Fruit fly (Drosophila melanogaster) S2 (cell line): Measurements from ENCODE around the gene BCAS2.

ENCODE experiments used
- CG8478 ChIP-seq: fragments of >200 bp; optimal IDR thresholded peaks from 2 replicates; lab custom pipeline; 2018
- CTCF ChIP-seq, 2 experiments: fragments of >200 bp; optimal IDR thresholded peaks; 2 replicates each; lab custom pipeline; 2018

Gene BCAS2

dm6 chr3R:27928984-27929924, 7.1 kb upstream of the BCAS2 start:
- TF ChIP-seq CTCF (optimal IDR thresholded peaks at IDR 0.05; lab: Kevin White, UChicago) (no peak), CG8478 (no peak)

dm6 chr3R:27928140-27928539, 6.0 kb upstream of the BCAS2 start, which contains the start of gene nenya:
Gene nenya (minus strand): TSS chr3R:27928174.
- no peak for TF ChIP-seq CTCF (optimal IDR thresholded peaks at IDR 0.05; lab: Kevin White, UChicago)
- TF ChIP-seq CG8478: no peak

dm6 chr3R:27926738-27927215, 4.6 kb upstream of the BCAS2 start:
- TF ChIP-seq CG8478 (no peak), CTCF (optimal IDR thresholded peaks at IDR 0.05; lab: Kevin White, UChicago) (no peak)

- no peak for TF ChIP-seq CTCF (optimal IDR thresholded peaks at IDR 0.05; lab: Kevin White, UChicago)
- no peak for TF ChIP-seq CG8478
Observed at dm6 chr3R:27925971-27926533, 3.9 kb upstream of the BCAS2 start.

dm6 chr3R:27925000-27925970, 3.1 kb upstream of the BCAS2 start, which contains the start of gene mino:
Gene mino (plus strand): TSS chr3R:27925191.
- TF ChIP-seq CG8478 (no peak), CTCF (optimal IDR thresholded peaks at IDR 0.05; lab: Kevin White, UChicago) (no peak)

dm6 chr3R:27922673-27923175, 568 bp upstream of the BCAS2 start, which contains the start of gene RpL4:
Gene RpL4 (plus strand): TSS chr3R:27922821.
- TF ChIP-seq CTCF (optimal IDR thresholded peaks at IDR 0.05; lab: Kevin White, UChicago): no peak
- no peak for TF ChIP-seq CG8478

- TF ChIP-seq CTCF (optimal IDR thresholded peaks at IDR 0.05; lab: Kevin White, UChicago): no peak
- no peak for TF ChIP-seq CG8478
Observed at dm6 chr3R:27920883-27921282, 1.3 kb downstream of the BCAS2 start, which contains the start of gene CG12259. Gene CG12259 (minus strand): TSS chr3R:27921089.

dm6 chr3R:27919385-27919789, 2.8 kb downstream of the BCAS2 start, which contains the start of gene Boh1:
Gene Boh1 (minus strand): TSS chr3R:27919460.
- TF ChIP-seq CG8478: no peak
- no peak for TF ChIP-seq CTCF (optimal IDR thresholded peaks at IDR 0.05; lab: Kevin White, UChicago)

- TF ChIP-seq CTCF (optimal IDR thresholded peaks at IDR 0.05; lab: Kevin White, UChicago) (no peak), CG8478 (no peak)
Observed at dm6 chr3R:27916355-27917019, 5.7 kb downstream of the BCAS2 start, which contains the start of the genes CG5003 and mRpS22. Gene CG5003 (minus strand): TSS chr3R:27916516. Gene mRpS22 (plus strand): TSS chr3R:27916908.

dm6 chr3R:27912147-27912546, 10.0 kb downstream of the BCAS2 start, which contains the start of gene mil:
Gene mil (plus strand): TSS chr3R:27912447.
- TF ChIP-seq CG8478: no peak
- TF ChIP-seq CTCF (optimal IDR thresholded peaks at IDR 0.05; lab: Kevin White, UChicago): no peak

- TF ChIP-seq CG8478 (no peak), CTCF (optimal IDR thresholded peaks at IDR 0.05; lab: Kevin White, UChicago) (no peak)
Observed at dm6 chr3R:27905695-27906094, 16.5 kb downstream of the BCAS2 start, which contains the start of gene CG34353. Gene CG34353 (minus strand): TSS chr3R:27905843.

dm6 chr3R:27888110-27888509, 34.0 kb downstream of the BCAS2 start:
- TF ChIP-seq CG8478 (no peak), CTCF (optimal IDR thresholded peaks at IDR 0.05; lab: Kevin White, UChicago) (no peak)

- TF ChIP-seq CG8478 (no peak), CTCF (optimal IDR thresholded peaks at IDR 0.05; lab: Kevin White, UChicago) (no peak)
Observed at dm6 chr3R:27872290-27872689, 49.9 kb downstream of the BCAS2 start, which contains the start of gene CG12426. Gene CG12426 (minus strand): TSS chr3R:27872390.
